Worm (Caenorhabditis elegans) whole organism, mixed stage, embryonic: Measurements from ENCODE around the gene ncs-4.

Source experiments
- M03D4.4 ChIP-seq: sonication (generic microtip); optimal IDR thresholded peaks from 2 replicates; lab custom pipeline; 2017; ENCODE audit warnings: mild to moderate bottlenecking, missing genetic modification characterization, missing compliant biosample characterization
- bed-3 ChIP-seq: fragments of 200-800 bp; sonication (Bioruptor generic); optimal IDR thresholded peaks from 3 replicates; lab custom pipeline; 2018; ENCODE audit warnings: mild to moderate bottlenecking, missing genetic modification characterization, moderate library complexity, missing compliant biosample characterization
- blmp-1 ChIP-seq: fragments of 150-350 bp; optimal IDR thresholded peaks from 2 replicates; lab custom pipeline; 2014; ENCODE audit warnings: missing biosample characterization, missing genetic modification characterization
- ces-1 ChIP-seq: fragments of 150-350 bp; optimal IDR thresholded peaks from 2 replicates; lab custom pipeline; 2014; ENCODE audit warnings: missing biosample characterization, missing genetic modification reagents, missing genetic modification characterization
- cnd-1 ChIP-seq: fragments of 200-800 bp; sonication (Bioruptor generic); optimal IDR thresholded peaks from 2 replicates; lab custom pipeline; 2018; ENCODE audit warnings: mild to moderate bottlenecking, missing genetic modification characterization, missing compliant biosample characterization
- drap-1 ChIP-seq: fragments of 200-800 bp; sonication (Bioruptor generic); optimal IDR thresholded peaks from 3 replicates; lab custom pipeline; 2018; ENCODE audit warnings: mild to moderate bottlenecking, missing genetic modification characterization, missing compliant biosample characterization
- elt-1 ChIP-seq: sonication (generic microtip); optimal IDR thresholded peaks from 2 replicates; lab custom pipeline; 2017; ENCODE audit warnings: missing genetic modification characterization, mild to moderate bottlenecking, missing compliant biosample characterization, antibody characterized with exemption, moderate library complexity, borderline replicate concordance; ENCODE audit not compliant: insufficient read depth
- elt-3 ChIP-seq: fragments of 150-350 bp; optimal IDR thresholded peaks from 2 replicates; lab custom pipeline; 2014; ENCODE audit warnings: missing biosample characterization, missing genetic modification characterization
- flh-1 ChIP-seq: fragments of 200-800 bp; sonication (Bioruptor generic); optimal IDR thresholded peaks from 2 replicates; lab custom pipeline; 2018; ENCODE audit warnings: mild to moderate bottlenecking, missing genetic modification characterization, moderate library complexity, missing compliant biosample characterization
- ham-2 ChIP-seq: fragments of 200-800 bp; sonication (Bioruptor generic); optimal IDR thresholded peaks from 2 replicates; lab custom pipeline; 2018; ENCODE audit warnings: mild to moderate bottlenecking, missing genetic modification characterization, missing compliant biosample characterization
- lin-13 ChIP-seq: fragments of 150-350 bp; optimal IDR thresholded peaks from 2 replicates; lab custom pipeline; 2014; ENCODE audit warnings: missing biosample characterization, missing genetic modification characterization
- lin-32 ChIP-seq: fragments of 200-800 bp; sonication (Bioruptor generic); optimal IDR thresholded peaks from 2 replicates; lab custom pipeline; 2018; ENCODE audit warnings: mild to moderate bottlenecking, missing genetic modification characterization, missing compliant biosample characterization
- lsy-2 ChIP-seq: fragments of 150-350 bp; optimal IDR thresholded peaks from 2 replicates; lab custom pipeline; 2014; ENCODE audit warnings: missing biosample characterization, missing genetic modification characterization
- mep-1 ChIP-seq: fragments of 150-350 bp; optimal IDR thresholded peaks from 2 replicates; lab custom pipeline; 2017; ENCODE audit warnings: missing biosample characterization, missing genetic modification reagents, missing genetic modification characterization, inconsistent platforms
- nhr-2 ChIP-seq: fragments of 150-350 bp; optimal IDR thresholded peaks from 2 replicates; lab custom pipeline; 2014; ENCODE audit warnings: missing biosample characterization, missing genetic modification characterization
- nhr-237 ChIP-seq: fragments of 150-350 bp; optimal IDR thresholded peaks from 2 replicates; lab custom pipeline; 2014; ENCODE audit warnings: missing biosample characterization, missing genetic modification characterization
- nhr-76 ChIP-seq: sonication (generic microtip); optimal IDR thresholded peaks from 2 replicates; lab custom pipeline; 2017; ENCODE audit warnings: missing biosample characterization, missing genetic modification characterization
- pha-4 ChIP-seq: fragments of 150-350 bp; optimal IDR thresholded peaks from 2 replicates; lab custom pipeline; 2018; ENCODE audit warnings: missing biosample characterization, missing genetic modification reagents, missing genetic modification characterization
- sem-2 ChIP-seq: fragments of 200-800 bp; sonication (Bioruptor generic); optimal IDR thresholded peaks from 2 replicates; lab custom pipeline; 2018; ENCODE audit warnings: mild to moderate bottlenecking, missing genetic modification characterization, missing compliant biosample characterization
- snpc-4 ChIP-seq: fragments of 150-350 bp; optimal IDR thresholded peaks from 2 replicates; lab custom pipeline; 2014; ENCODE audit warnings: missing biosample characterization, missing genetic modification characterization
- tbx-8 ChIP-seq: fragments of 200-800 bp; sonication (Bioruptor generic); optimal IDR thresholded peaks from 2 replicates; lab custom pipeline; 2018; ENCODE audit warnings: mild to moderate bottlenecking, missing genetic modification characterization, moderate library complexity, missing compliant biosample characterization
- unc-120 ChIP-seq: sonication (generic microtip); optimal IDR thresholded peaks from 2 replicates; lab custom pipeline; 2017; ENCODE audit warnings: missing genetic modification characterization, missing compliant biosample characterization; ENCODE audit not compliant: poor library complexity, severe bottlenecking
- unc-39 ChIP-seq: fragments of 150-350 bp; optimal IDR thresholded peaks from 2 replicates; lab custom pipeline; 2014; ENCODE audit warnings: missing biosample characterization, missing genetic modification characterization
- unc-62 ChIP-seq: fragments of 150-350 bp; optimal IDR thresholded peaks from 2 replicates; lab custom pipeline; 2014; ENCODE audit warnings: missing biosample characterization, missing genetic modification reagents, missing genetic modification characterization
- zip-8 ChIP-seq: fragments of 150-350 bp; optimal IDR thresholded peaks from 2 replicates; lab custom pipeline; 2014; ENCODE audit warnings: missing biosample characterization, missing genetic modification characterization
- ztf-11 ChIP-seq: fragments of 150-350 bp; optimal IDR thresholded peaks from 2 replicates; lab custom pipeline; 2014; ENCODE audit warnings: missing biosample characterization, missing genetic modification characterization

ncs-4 gene

ce11 chrX:10215429-10215828, 39.1 kb downstream of the ncs-4 start, which contains the start of gene F44A6.4:
Gene F44A6.4 (minus strand): TSS chrX:10215495.
- TF ChIP-seq unc-62 (GFP tag; lab: Kevin White, UChicago) (no peak), ces-1 (peak; percentile 23)

- no peak for TF ChIP-seq bed-3 (GFP tag; lab: Kevin White, UChicago)
- TF ChIP-seq unc-62 (GFP tag; lab: Kevin White, UChicago): no peak
- no peak for TF ChIP-seq snpc-4 (tag; lab: Kevin White, UChicago)
- no peak for TF ChIP-seq elt-3 (tag; lab: Kevin White, UChicago)
- TF ChIP-seq nhr-237: no peak
Observed at ce11 chrX:10216344-10216743, 40.0 kb downstream of the ncs-4 start.

ce11 chrX:10216857-10217256, 40.5 kb downstream of the ncs-4 start:
- TF ChIP-seq lin-13 (tag; lab: Kevin White, UChicago) (no peak), unc-120 (tag; lab: Kevin White, UChicago) (no peak), zip-8 (tag; lab: Kevin White, UChicago) (peak; percentile 30)

ce11 chrX:10218779-10219178, 42.5 kb downstream of the ncs-4 start, which contains the start of gene F44A6.5:
Gene F44A6.5 (minus strand): TSS chrX:10218929.
- TF ChIP-seq ham-2 (GFP tag; lab: Kevin White, UChicago) (no peak), nhr-76 (no peak), M03D4.4 (tag; lab: Kevin White, UChicago) (no peak), mep-1 (tag; lab: Kevin White, UChicago) (no peak), zip-8 (tag; lab: Kevin White, UChicago) (no peak), drap-1 (GFP tag; lab: Kevin White, UChicago) (no peak)

- TF ChIP-seq cnd-1 (tag; lab: Kevin White, UChicago) (no peak), zip-8 (tag; lab: Kevin White, UChicago) (no peak), elt-1 (tag; lab: Kevin White, UChicago) (no peak)
Observed at ce11 chrX:10219184-10219705, 42.9 kb downstream of the ncs-4 start.

ce11 chrX:10225845-10226244, 49.5 kb downstream of the ncs-4 start:
- TF ChIP-seq pha-4 (tag; lab: Kevin White, UChicago): no peak
- TF ChIP-seq tbx-8 (GFP tag; lab: Kevin White, UChicago): no peak
- no peak for TF ChIP-seq blmp-1
- TF ChIP-seq M03D4.4 (tag; lab: Kevin White, UChicago): no peak
- TF ChIP-seq cnd-1 (tag; lab: Kevin White, UChicago): no peak
- TF ChIP-seq lin-32 (GFP tag; lab: Kevin White, UChicago): no peak
- no peak for TF ChIP-seq sem-2 (GFP tag; lab: Kevin White, UChicago)
- TF ChIP-seq nhr-2 (tag; lab: Kevin White, UChicago): no peak
- TF ChIP-seq unc-62 (GFP tag; lab: Kevin White, UChicago): no peak
- no peak for TF ChIP-seq bed-3 (GFP tag; lab: Kevin White, UChicago)
- TF ChIP-seq elt-3 (tag; lab: Kevin White, UChicago): no peak
- no peak for TF ChIP-seq elt-1 (tag; lab: Kevin White, UChicago)
- no peak for TF ChIP-seq lsy-2 (tag; lab: Kevin White, UChicago)
- TF ChIP-seq nhr-237: no peak
- TF ChIP-seq unc-39 (tag; lab: Kevin White, UChicago): no peak
- no peak for TF ChIP-seq flh-1 (GFP tag; lab: Kevin White, UChicago)
- TF ChIP-seq unc-120 (tag; lab: Kevin White, UChicago): no peak
- no peak for TF ChIP-seq drap-1 (GFP tag; lab: Kevin White, UChicago)

ce11 chrX:10227217-10227616, 50.9 kb downstream of the ncs-4 start:
- TF ChIP-seq ztf-11 (no peak), elt-1 (tag; lab: Kevin White, UChicago) (peak; percentile 50), ces-1 (no peak), snpc-4 (tag; lab: Kevin White, UChicago) (no peak)
